Worm (Caenorhabditis elegans): ENCODE measurements around the gene pfd-4.

pfd-4 gene

DNA sequence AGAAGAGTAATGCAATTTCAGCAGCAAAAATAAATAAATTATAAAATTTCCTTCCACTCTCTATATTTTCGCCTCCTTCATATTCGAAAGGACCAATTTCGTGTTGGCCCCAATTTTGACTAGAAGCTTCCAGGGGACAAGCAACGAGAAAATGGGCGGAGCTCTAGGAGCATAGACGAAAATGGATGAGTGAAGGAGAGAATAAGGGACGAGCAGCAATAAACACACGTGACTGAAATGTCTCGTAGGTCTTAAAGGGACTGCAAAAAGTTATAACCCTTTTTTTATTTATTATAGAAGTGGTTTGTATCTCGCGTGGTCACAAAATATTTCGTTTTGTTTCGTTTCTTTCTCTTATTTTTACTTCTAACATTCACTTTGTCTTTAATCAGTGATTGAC is 34.7 kb downstream of the pfd-4 start:
- no peak for TF ChIP-seq ztf-3 (GFP tag; optimal IDR thresholded peaks at IDR 0.05)
- TF ChIP-seq B0019.2 (GFP tag; conservative IDR thresholded peaks at IDR 0.05), result no peak
- TF ChIP-seq nhr-80 (tag; optimal IDR thresholded peaks at IDR 0.05), result no peak
- TF ChIP-seq F52B5.7 (tag; optimal IDR thresholded peaks at IDR 0.05), result no peak
- no peak for TF ChIP-seq egl-18 (GFP tag; IDR thresholded peaks at IDR 0.05)
- TF ChIP-seq nfyb-1 (GFP tag; IDR thresholded peaks at IDR 0.05), result no peak
- no peak for TF ChIP-seq rec-8 (tag; optimal IDR thresholded peaks at IDR 0.05)
- TF ChIP-seq madf-8 (GFP tag; conservative IDR thresholded peaks at IDR 0.05), result no peak
- no peak for TF ChIP-seq ceh-91 (GFP tag; IDR thresholded peaks at IDR 0.05)
- TF ChIP-seq madf-3 (GFP tag; IDR thresholded peaks at IDR 0.05), result no peak
- TF ChIP-seq efl-1 (GFP tag; optimal IDR thresholded peaks at IDR 0.05), result no peak
- TF ChIP-seq nhr-27 (tag; optimal IDR thresholded peaks at IDR 0.05), result no peak
- TF ChIP-seq B0261.1 (tag; optimal IDR thresholded peaks at IDR 0.05), result no peak
- no peak for TF ChIP-seq snpc-1.1 (tag; optimal IDR thresholded peaks at IDR 0.05; ENCODE audit: insufficient read depth)
- TF ChIP-seq snpc-1.3 (tag; optimal IDR thresholded peaks at IDR 0.05; ENCODE audit: insufficient read depth), result no peak

DNA sequence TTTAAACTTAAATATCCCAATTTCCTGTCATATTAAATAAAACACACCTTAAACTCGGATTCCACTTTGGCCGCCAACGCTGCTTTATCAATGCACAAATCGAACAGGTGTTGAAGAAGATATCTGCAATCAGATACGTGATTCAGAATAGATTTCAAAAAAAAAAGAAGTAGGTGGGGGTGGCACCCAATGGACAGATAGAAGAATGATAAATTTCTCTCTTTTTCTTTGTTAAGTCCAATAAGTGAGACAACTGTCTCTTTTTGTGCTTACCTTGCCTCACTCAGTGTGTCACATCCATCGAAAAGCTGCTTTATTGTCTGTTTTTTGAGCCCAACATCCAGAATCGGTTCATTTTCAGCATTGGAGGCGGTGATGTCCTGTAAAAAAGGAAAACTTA is 35.8 kb downstream of the pfd-4 start:
- TF ChIP-seq sea-2 (GFP tag; IDR thresholded peaks at IDR 0.05) (no peak), F22D6.2 (tag; optimal IDR thresholded peaks at IDR 0.05) (no peak), ztf-18 (tag; optimal IDR thresholded peaks at IDR 0.05) (no peak), lsl-1 (GFP tag; optimal IDR thresholded peaks at IDR 0.05) (no peak), hlh-12 (tag; optimal IDR thresholded peaks at IDR 0.05) (no peak), unc-62 (GFP tag; optimal IDR thresholded peaks at IDR 0.05) (no peak), pbrm-1 (GFP tag; IDR thresholded peaks at IDR 0.05) (no peak), ztf-26 (tag; optimal IDR thresholded peaks at IDR 0.05) (no peak), hrde-1 (tag; optimal IDR thresholded peaks at IDR 0.05; ENCODE audit: borderline replicate concordance) (no peak), snpc-4 (GFP tag; optimal IDR thresholded peaks at IDR 0.05) (no peak), snpc-4 (tag; optimal IDR thresholded peaks at IDR 0.05) (no peak), tbx-9 (tag; optimal IDR thresholded peaks at IDR 0.05; ENCODE audit: borderline replicate concordance) (no peak), D2030.7 (GFP tag; IDR thresholded peaks at IDR 0.05) (no peak), somi-1 (GFP tag; optimal IDR thresholded peaks at IDR 0.05) (no peak), rec-8 (tag; optimal IDR thresholded peaks at IDR 0.05) (no peak)

DNA sequence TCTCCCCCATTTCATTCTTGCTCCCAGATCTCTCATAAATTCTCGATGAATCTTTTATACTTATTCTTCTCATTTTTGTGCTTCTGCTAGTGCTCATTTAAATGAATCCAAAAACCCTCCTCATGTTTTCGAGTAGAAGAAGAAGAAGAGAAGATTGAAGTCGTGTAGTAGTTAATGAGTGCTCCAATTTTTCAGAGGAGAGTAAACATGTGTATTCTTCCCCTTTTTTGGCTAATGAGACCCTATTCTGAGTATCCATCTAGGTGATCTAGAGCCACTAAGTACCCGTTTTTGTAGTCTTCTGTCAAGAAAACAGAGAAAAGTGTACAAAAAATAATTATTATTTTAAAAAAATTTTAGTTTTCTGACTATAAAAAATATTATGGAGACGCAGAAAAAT is 36.6 kb downstream of the pfd-4 start:
- TF ChIP-seq F23B12.7 (tag; optimal IDR thresholded peaks at IDR 0.05; ENCODE audit: insufficient read depth) (no peak), K12H6.12 (tag; optimal IDR thresholded peaks at IDR 0.05) (no peak), zfh-2 (GFP tag; conservative IDR thresholded peaks at IDR 0.05) (no peak), F55B11.4 (tag; optimal IDR thresholded peaks at IDR 0.05; ENCODE audit: borderline replicate concordance, insufficient read depth) (no peak), ztf-28 (GFP tag; IDR thresholded peaks at IDR 0.05) (no peak), T07F8.4 (tag; optimal IDR thresholded peaks at IDR 0.05) (no peak)

DNA sequence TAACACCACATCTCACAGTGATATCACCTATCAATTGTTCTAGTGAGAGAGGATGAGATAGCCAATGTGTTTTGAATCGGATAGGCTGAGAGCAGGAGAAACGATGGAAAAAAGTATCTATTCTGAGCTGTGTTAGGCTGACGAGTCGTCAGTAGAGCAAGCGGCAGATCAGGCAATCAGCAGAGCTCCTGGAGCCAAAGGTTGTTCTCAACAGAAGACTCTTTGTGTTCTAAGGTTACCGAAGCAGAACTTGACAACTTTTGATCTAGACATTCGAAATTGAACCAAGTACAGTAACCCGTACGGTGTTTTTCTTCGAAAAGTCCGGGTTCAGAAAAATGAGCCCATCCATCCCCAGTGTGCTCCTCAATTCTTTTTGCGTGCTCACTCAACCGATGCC is 37.8 kb downstream of the pfd-4 start:
- TF ChIP-seq athp-1 (tag; optimal IDR thresholded peaks at IDR 0.05) (no peak), bed-1 (GFP tag; IDR thresholded peaks at IDR 0.05) (no peak), madf-10 (tag; optimal IDR thresholded peaks at IDR 0.05) (no peak), snpc-4 (GFP tag; optimal IDR thresholded peaks at IDR 0.05) (no peak), snpc-4 (tag; optimal IDR thresholded peaks at IDR 0.05) (no peak), ceh-40 (GFP tag; IDR thresholded peaks at IDR 0.05) (no peak), chd-7 (tag; optimal IDR thresholded peaks at IDR 0.05) (no peak), F55B11.4 (tag; optimal IDR thresholded peaks at IDR 0.05; ENCODE audit: borderline replicate concordance, insufficient read depth) (no peak), madf-8 (GFP tag; conservative IDR thresholded peaks at IDR 0.05) (no peak), lin-40 (tag; optimal IDR thresholded peaks at IDR 0.05) (no peak), nhr-90 (tag; optimal IDR thresholded peaks at IDR 0.05) (no peak), F52B5.7 (tag; optimal IDR thresholded peaks at IDR 0.05) (no peak), nfyb-1 (GFP tag; IDR thresholded peaks at IDR 0.05) (no peak), Y56A3A.18 (GFP tag; IDR thresholded peaks at IDR 0.05) (no peak), Y67H2A.10 (GFP tag; conservative IDR thresholded peaks at IDR 0.05) (no peak), efl-1 (GFP tag; optimal IDR thresholded peaks at IDR 0.05) (no peak), aptf-2 (GFP tag; conservative IDR thresholded peaks at IDR 0.05) (no peak), B0261.1 (tag; optimal IDR thresholded peaks at IDR 0.05) (no peak)
